Worm (Caenorhabditis elegans) whole organism, L1 larva: ENCODE results near the gene F47B8.2.

Experiments used
- hlh-17 ChIP-seq: fragments of 200-800 bp; sonication (Bioruptor generic); optimal IDR thresholded peaks from 2 replicates; lab custom pipeline; 2018; ENCODE audit warnings: missing genetic modification characterization, mild to moderate bottlenecking, missing compliant biosample characterization, moderate library complexity, borderline replicate concordance
- swsn-7 ChIP-seq: sonication (generic microtip); optimal IDR thresholded peaks from 2 replicates; lab custom pipeline; 2016; ENCODE audit warnings: missing genetic modification characterization, missing compliant biosample characterization

DNA sequence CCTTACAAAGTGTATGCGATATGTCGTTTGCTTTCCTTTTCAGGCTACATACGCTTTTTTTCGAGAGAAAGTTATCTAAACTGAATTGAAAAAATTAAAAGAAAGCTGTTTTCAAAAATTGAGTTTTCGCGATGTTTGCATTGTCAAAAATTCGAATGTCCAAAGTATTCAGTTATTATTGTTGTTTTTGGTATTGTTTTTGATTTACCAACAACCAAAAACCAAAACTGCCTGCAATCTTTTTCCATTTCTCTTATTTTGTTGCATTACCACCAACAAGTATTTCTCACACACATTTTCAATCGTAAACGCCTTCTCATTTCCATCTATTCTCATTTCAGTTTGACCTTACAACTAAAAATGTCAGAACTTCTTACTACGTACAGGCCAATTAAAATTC, 12.4 kb upstream of the F47B8.2 start, which contains the start of gene pepm-1:
- TF ChIP-seq swsn-7 (tag; lab: Kevin White, UChicago) (no peak), hlh-17 (GFP tag; lab: Kevin White, UChicago) (no peak)
